Fruit fly (Drosophila melanogaster) whole organism, prepupa: ENCODE results near the gene aqz.

Experiments
- CG10631 ChIP-seq: fragments of 200-800 bp; sonication (Bioruptor generic); optimal IDR thresholded peaks from 2 replicates; lab custom pipeline; 2016; ENCODE audit warnings: missing biosample characterization, missing genetic modification characterization
- CG10669 ChIP-seq: fragments of 200-800 bp; sonication (Bioruptor generic); optimal IDR thresholded peaks from 3 replicates; lab custom pipeline; 2018; ENCODE audit warnings: missing biosample characterization, mild to moderate bottlenecking, missing genetic modification characterization, moderate library complexity
- CG11762 ChIP-seq: fragments of 200-800 bp; sonication (Bioruptor generic); optimal IDR thresholded peaks from 3 replicates; lab custom pipeline; 2016; ENCODE audit warnings: missing biosample characterization, missing genetic modification characterization; ENCODE audit not compliant: insufficient read depth
- CG15336 ChIP-seq: fragments of 200-800 bp; sonication (Bioruptor generic); IDR thresholded peaks from 2 replicates; pipeline ENCODE4 v1.3.6; 2022; ENCODE audit warnings: missing biosample characterization, missing genetic modification characterization
- CG1621 ChIP-seq: fragments of 200-800 bp; sonication (Bioruptor generic); optimal IDR thresholded peaks from 3 replicates; lab custom pipeline; 2018; ENCODE audit warnings: missing biosample characterization, mild to moderate bottlenecking, missing genetic modification characterization
- CG32006 ChIP-seq: fragments of 200-800 bp; sonication (Bioruptor generic); optimal IDR thresholded peaks from 3 replicates; lab custom pipeline; 2017; ENCODE audit warnings: missing biosample characterization, mild to moderate bottlenecking, missing genetic modification characterization
- CG34406 ChIP-seq: fragments of 200-800 bp; sonication (Bioruptor generic); optimal IDR thresholded peaks from 3 replicates; lab custom pipeline; 2016; ENCODE audit warnings: missing biosample characterization, missing genetic modification characterization
- CG3919 ChIP-seq: fragments of 200-800 bp; sonication (Bioruptor generic); optimal IDR thresholded peaks from 3 replicates; lab custom pipeline; 2016; ENCODE audit warnings: missing biosample characterization, missing genetic modification characterization
- CG6163 ChIP-seq: fragments of 200-800 bp; sonication (Bioruptor generic); IDR thresholded peaks from 3 replicates; pipeline ENCODE4 v1.3.6; 2022; ENCODE audit warnings: missing biosample characterization, missing genetic modification characterization
- CG6792 ChIP-seq: fragments of 200-800 bp; sonication (Bioruptor generic); optimal IDR thresholded peaks from 3 replicates; lab custom pipeline; 2016; ENCODE audit warnings: missing biosample characterization, missing genetic modification characterization
- CG7368 ChIP-seq: fragments of 200-800 bp; sonication (Bioruptor generic); optimal IDR thresholded peaks from 3 replicates; lab custom pipeline; 2016; ENCODE audit warnings: missing biosample characterization, missing genetic modification characterization
- CG8119 ChIP-seq: fragments of 200-800 bp; sonication (Bioruptor generic); IDR thresholded peaks from 3 replicates; pipeline ENCODE4 v1.3.6; 2022; ENCODE audit warnings: missing biosample characterization, missing genetic modification characterization
- CG8319 ChIP-seq: fragments of 200-800 bp; sonication (Bioruptor generic); optimal IDR thresholded peaks from 3 replicates; lab custom pipeline; 2016; ENCODE audit warnings: missing biosample characterization, missing genetic modification characterization
- CG8632 ChIP-seq: fragments of 200-800 bp; sonication (Bioruptor generic); optimal IDR thresholded peaks from 3 replicates; lab custom pipeline; 2016; ENCODE audit warnings: missing biosample characterization, missing genetic modification characterization
- CG9139 ChIP-seq: fragments of 200-800 bp; sonication (Bioruptor generic); optimal IDR thresholded peaks from 3 replicates; lab custom pipeline; 2017; ENCODE audit warnings: missing biosample characterization, mild to moderate bottlenecking, missing genetic modification characterization
- Eip75B ChIP-seq: fragments of 200-800 bp; sonication (Bioruptor generic); optimal IDR thresholded peaks from 3 replicates; lab custom pipeline; 2016; ENCODE audit warnings: missing biosample characterization, missing genetic modification characterization
- Eip78C ChIP-seq: fragments of 200-800 bp; sonication (Bioruptor generic); peaks from one replicate; lab custom pipeline; 2016; ENCODE audit warnings: missing biosample characterization, missing genetic modification characterization
- Eip93F ChIP-seq: fragments of 200-800 bp; sonication (Bioruptor generic); optimal IDR thresholded peaks from 2 replicates; lab custom pipeline; 2016; ENCODE audit warnings: missing biosample characterization, mild to moderate bottlenecking, missing genetic modification characterization
- Ets96B ChIP-seq: fragments of 200-800 bp; optimal IDR thresholded peaks from 2 replicates; lab custom pipeline; 2019; ENCODE audit warnings: missing biosample characterization, mild to moderate bottlenecking, missing genetic modification characterization, moderate library complexity
- Gug ChIP-seq: fragments of 200-800 bp; sonication (Bioruptor generic); IDR thresholded peaks from 2 replicates; pipeline ENCODE4 v1.3.6; 2022; ENCODE audit warnings: missing biosample characterization, missing genetic modification characterization
- Hr39 ChIP-seq: fragments of 200-800 bp; sonication (Bioruptor generic); optimal IDR thresholded peaks from 2 replicates; lab custom pipeline; 2016; ENCODE audit warnings: missing biosample characterization, missing genetic modification characterization
- Hr4 ChIP-seq: fragments of 200-800 bp; sonication (Bioruptor generic); optimal IDR thresholded peaks from 3 replicates; lab custom pipeline; 2016; ENCODE audit warnings: missing biosample characterization, missing genetic modification characterization
- Lpt ChIP-seq: fragments of 200-800 bp; sonication (Bioruptor generic); optimal IDR thresholded peaks from 3 replicates; lab custom pipeline; 2016; ENCODE audit warnings: missing biosample characterization, missing genetic modification characterization
- OdsH ChIP-seq: fragments of 200-800 bp; sonication (Bioruptor generic); optimal IDR thresholded peaks from 3 replicates; lab custom pipeline; 2016; ENCODE audit warnings: missing biosample characterization, missing genetic modification characterization
- Smox ChIP-seq: fragments of 200-800 bp; sonication (Bioruptor generic); optimal IDR thresholded peaks from 3 replicates; lab custom pipeline; 2016; ENCODE audit warnings: missing biosample characterization, missing genetic modification characterization
- Sox14 ChIP-seq: fragments of 200-800 bp; sonication (Bioruptor generic); optimal IDR thresholded peaks from 3 replicates; lab custom pipeline; 2016; ENCODE audit warnings: missing biosample characterization, missing genetic modification characterization
- Sox15 ChIP-seq: fragments of 200-800 bp; sonication (Bioruptor generic); optimal IDR thresholded peaks from 3 replicates; lab custom pipeline; 2016; ENCODE audit warnings: missing biosample characterization, missing genetic modification characterization
- acj6 ChIP-seq: fragments of 200-800 bp; sonication (Bioruptor generic); optimal IDR thresholded peaks from 3 replicates; lab custom pipeline; 2016; ENCODE audit warnings: missing biosample characterization, missing genetic modification characterization
- cyc ChIP-seq: fragments of 200-800 bp; sonication (Bioruptor generic); optimal IDR thresholded peaks from 3 replicates; lab custom pipeline; 2016; ENCODE audit warnings: missing biosample characterization, missing genetic modification characterization
- dac ChIP-seq: fragments of 200-800 bp; sonication (Bioruptor generic); optimal IDR thresholded peaks from 2 replicates; lab custom pipeline; 2017; ENCODE audit warnings: missing biosample characterization, mild to moderate bottlenecking, missing genetic modification characterization
- eg ChIP-seq: fragments of 200-800 bp; sonication (Bioruptor generic); IDR thresholded peaks from 3 replicates; pipeline ENCODE4 v1.3.6; 2022; ENCODE audit warnings: missing biosample characterization, missing genetic modification characterization
- esn ChIP-seq: fragments of 200-800 bp; sonication (Bioruptor generic); optimal IDR thresholded peaks from 2 replicates; lab custom pipeline; 2016; ENCODE audit warnings: missing biosample characterization, mild to moderate bottlenecking, missing genetic modification characterization, moderate library complexity
- fd85E ChIP-seq: fragments of 200-800 bp; sonication (Bioruptor generic); optimal IDR thresholded peaks from 3 replicates; lab custom pipeline; 2016; ENCODE audit warnings: missing biosample characterization, missing genetic modification characterization
- fkh ChIP-seq: fragments of 200-800 bp; sonication (Bioruptor generic); optimal IDR thresholded peaks from 3 replicates; lab custom pipeline; 2017; ENCODE audit warnings: missing biosample characterization, mild to moderate bottlenecking, missing genetic modification characterization, moderate library complexity
- salr ChIP-seq, 2 experiments: fragments of 200-800 bp; sonication (Bioruptor generic); optimal IDR thresholded peaks; 3 replicates each; lab custom pipeline; 2016 to 2018; ENCODE audit warnings: missing biosample characterization in 2 of 2, missing genetic modification characterization in 2 of 2, mild to moderate bottlenecking in 1 of 2
- ss ChIP-seq, 2 experiments: fragments of 200-800 bp; sonication (Bioruptor generic); optimal IDR thresholded peaks; 2 replicates in 1 of 2; 3 replicates in 1 of 2; lab custom pipeline; 2017 to 2018; ENCODE audit warnings: mild to moderate bottlenecking in 2 of 2, missing biosample characterization in 2 of 2, missing genetic modification characterization in 2 of 2, moderate library complexity in 1 of 2
- svp ChIP-seq: fragments of 200-800 bp; sonication (Bioruptor generic); peaks from one replicate; lab custom pipeline; 2016; ENCODE audit warnings: missing biosample characterization, missing genetic modification characterization
- topi ChIP-seq: fragments of 200-800 bp; sonication (Bioruptor generic); optimal IDR thresholded peaks from 3 replicates; lab custom pipeline; 2016; ENCODE audit warnings: missing biosample characterization, missing genetic modification characterization
- vri ChIP-seq: fragments of 200-800 bp; sonication (Bioruptor generic); optimal IDR thresholded peaks from 3 replicates; lab custom pipeline; 2016; ENCODE audit warnings: missing biosample characterization, mild to moderate bottlenecking, missing genetic modification characterization

aqz gene

DNA sequence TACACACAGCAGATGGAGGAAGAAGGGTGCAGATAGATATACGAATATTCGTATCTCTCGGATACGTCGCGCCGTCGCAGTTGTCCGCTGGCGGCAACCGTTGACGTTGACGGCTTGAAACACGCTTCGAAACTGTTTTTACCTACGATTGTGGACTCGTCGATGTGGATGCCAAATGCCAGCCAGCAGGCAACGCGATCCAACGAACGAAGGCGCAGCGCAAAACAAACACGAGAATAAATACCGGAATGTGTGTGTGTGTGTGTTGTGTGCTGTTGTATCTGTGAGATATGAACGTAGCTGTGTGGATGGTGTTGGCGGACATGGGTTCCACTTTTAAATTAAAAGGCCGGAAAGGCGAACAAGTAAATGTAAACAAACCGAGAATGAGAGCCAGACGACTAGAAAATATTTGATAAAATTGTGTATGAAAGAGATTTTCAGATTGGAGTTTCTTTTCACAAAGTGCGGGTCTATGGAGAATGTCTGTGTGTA, 25.7 kb upstream of the aqz start (continued):
- TF ChIP-seq CG7368 (GFP tag; lab: Kevin White, UChicago) (no peak), OdsH (GFP tag; lab: Kevin White, UChicago) (no peak), Smox (GFP tag; lab: Kevin White, UChicago) (no peak), CG34406 (GFP tag; lab: Kevin White, UChicago) (peak; percentile 14), CG3919 (no peak), dac (no peak), CG10669 (GFP tag; lab: Kevin White, UChicago) (peak; percentile 23), Ets96B (tag; lab: Kevin White, UChicago) (peak; percentile 19), Eip93F (no peak), CG32006 (GFP tag; lab: Kevin White, UChicago) (no peak), CG8119 (GFP tag; lab: Robert Waterston, UW) (peak; percentile 53; the same call in 2 of the 3 replicates), CG9139 (peak; percentile 80), CG6792 (GFP tag; lab: Kevin White, UChicago) (peak; percentile 37), Eip78C (GFP tag; lab: Kevin White, UChicago) (peak; percentile 73), CG1621 (tag; lab: Kevin White, UChicago) (peak; percentile 56), Hr39 (GFP tag; lab: Kevin White, UChicago) (no peak), cyc (GFP tag; lab: Kevin White, UChicago) (no peak), CG10631 (GFP tag; lab: Kevin White, UChicago) (no peak), ss (GFP tag; optimal IDR thresholded peaks at IDR 0.05; lab: Kevin White, UChicago) (peak in 1 of 2 experiments; percentile 64), fd85E (no peak), vri (peak; percentile 33), CG8319 (GFP tag; lab: Kevin White, UChicago) (no peak), topi (GFP tag; lab: Kevin White, UChicago) (no peak), CG15336 (GFP tag; lab: Robert Waterston, UW) (peak; percentile 62), salr (GFP tag; optimal IDR thresholded peaks at IDR 0.05; lab: Kevin White, UChicago) (no peak)
- TF ChIP-seq, all 60 proteins: peak for 24

DNA sequence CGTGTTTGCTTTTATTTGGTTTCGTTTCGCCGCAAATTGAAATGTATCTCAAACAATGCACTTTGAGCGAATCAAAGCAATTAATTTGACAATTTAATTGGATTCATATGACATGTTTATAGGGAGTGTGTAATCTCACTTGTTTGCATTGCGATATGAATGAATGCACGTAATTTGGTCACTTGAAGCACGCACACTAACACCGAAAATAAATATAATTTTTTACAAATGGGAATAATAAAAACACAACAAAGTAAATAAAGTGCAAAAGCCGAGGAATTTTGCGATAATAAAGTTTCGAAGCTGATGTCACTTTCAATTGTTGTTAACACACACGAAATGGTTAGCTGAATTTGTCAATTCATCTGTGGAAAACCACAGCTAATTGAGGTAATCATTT, 24.5 kb upstream of the aqz start:
- TF ChIP-seq vri (peak; percentile 64), topi (GFP tag; lab: Kevin White, UChicago) (no peak), Smox (GFP tag; lab: Kevin White, UChicago) (no peak), fkh (GFP tag; lab: Kevin White, UChicago) (peak; percentile 12)

DNA sequence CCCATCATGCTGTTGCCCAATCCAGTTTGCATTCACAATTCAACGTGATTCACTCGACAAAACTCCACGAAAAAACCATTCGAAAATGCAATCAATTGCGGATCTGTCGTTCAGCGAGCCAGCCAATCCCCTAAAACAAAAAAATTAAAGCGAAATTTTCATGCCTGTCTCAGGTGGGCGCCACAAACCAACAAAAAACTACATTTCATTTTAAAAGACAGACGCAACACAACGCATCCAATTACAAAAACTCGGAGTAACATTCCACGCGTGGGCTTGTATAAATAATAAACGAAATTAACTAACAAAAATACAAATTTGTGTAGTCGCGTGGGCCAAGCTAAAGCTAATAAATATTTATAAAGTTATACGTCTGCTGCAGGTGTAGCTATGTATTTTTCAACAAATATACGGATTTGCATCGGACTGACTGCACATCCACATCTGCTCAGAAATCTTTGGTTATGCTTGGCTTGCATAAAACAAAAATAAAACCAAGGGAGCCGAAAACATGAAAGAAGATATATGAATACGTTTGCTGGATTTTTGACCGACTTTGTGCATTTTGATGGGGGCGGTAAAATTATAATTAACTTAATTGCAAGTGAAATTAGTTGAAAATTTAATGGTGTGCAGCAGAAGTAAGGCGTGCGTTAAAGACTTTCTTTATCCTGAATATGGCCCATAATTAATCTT, 23.6 kb upstream of the aqz start:
- TF ChIP-seq Hr4 (GFP tag; lab: Kevin White, UChicago): no peak
- TF ChIP-seq OdsH (GFP tag; lab: Kevin White, UChicago): no peak
- TF ChIP-seq esn: no peak
- TF ChIP-seq Lpt (GFP tag; lab: Kevin White, UChicago): no peak
- TF ChIP-seq svp (GFP tag; lab: Kevin White, UChicago): no peak
- TF ChIP-seq fkh (GFP tag; lab: Kevin White, UChicago): no peak
- no peak for TF ChIP-seq CG11762 (GFP tag; lab: Kevin White, UChicago)
- no peak for TF ChIP-seq acj6 (GFP tag; lab: Kevin White, UChicago)
- no peak for TF ChIP-seq CG10631 (GFP tag; lab: Kevin White, UChicago)
- no peak for TF ChIP-seq CG6163
- no peak for TF ChIP-seq Sox14 (GFP tag; lab: Kevin White, UChicago)
- TF ChIP-seq CG10669 (GFP tag; lab: Kevin White, UChicago): no peak
- no peak for TF ChIP-seq Sox15 (GFP tag; lab: Kevin White, UChicago)
- TF ChIP-seq eg (GFP tag; lab: Robert Waterston, UW): no peak
- TF ChIP-seq Eip75B (GFP tag; lab: Kevin White, UChicago): no peak
- TF ChIP-seq Smox (GFP tag; lab: Kevin White, UChicago): no peak
- TF ChIP-seq CG8632 (GFP tag; lab: Kevin White, UChicago): no peak
- TF ChIP-seq Gug (GFP tag; lab: Robert Waterston, UW): no peak
